Worm (Caenorhabditis elegans) whole organism, mixed stage, embryonic: Measurements from ENCODE around the gene umps-1.

Experiments used
- blmp-1 ChIP-seq: fragments of 150-350 bp; optimal IDR thresholded peaks from 2 replicates; lab custom pipeline; 2014; ENCODE audit warnings: missing biosample characterization, missing genetic modification characterization
- ces-1 ChIP-seq: fragments of 150-350 bp; optimal IDR thresholded peaks from 2 replicates; lab custom pipeline; 2014; ENCODE audit warnings: missing biosample characterization, missing genetic modification reagents, missing genetic modification characterization

DNA sequence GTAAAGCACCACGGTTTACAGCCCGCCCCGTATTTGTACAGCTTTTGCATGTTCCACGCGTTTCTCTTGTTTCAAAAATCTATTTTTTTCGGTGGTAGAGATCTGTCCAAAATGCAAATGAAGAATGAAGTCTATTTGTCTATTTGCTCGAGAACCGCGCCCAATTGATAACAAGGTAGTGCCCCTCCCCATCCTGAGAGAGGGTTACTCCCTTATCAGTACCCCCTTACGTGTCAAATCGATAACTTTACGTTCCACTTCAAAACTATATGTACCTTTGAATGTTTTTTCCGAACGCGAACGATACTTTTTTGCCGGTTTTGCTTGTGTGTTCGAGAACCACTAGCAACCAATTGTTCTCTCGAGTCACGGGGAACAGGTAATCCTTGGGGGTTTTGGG, 18.6 kb upstream of the umps-1 start:
- no peak for TF ChIP-seq ces-1 (GFP tag; lab: Kevin White, UChicago)
- no peak for TF ChIP-seq blmp-1 (tag; lab: Kevin White, UChicago)
